Worm (Caenorhabditis elegans): ENCODE results near the gene dhps-1.

ce11 chrII:11978478-11978877 is 14.3 kb upstream of the dhps-1 start:
- TF ChIP-seq unc-62 (GFP tag; optimal IDR thresholded peaks at IDR 0.05): no peak
- no peak for TF ChIP-seq sem-2 (GFP tag; optimal IDR thresholded peaks at IDR 0.05)
- TF ChIP-seq hlh-1 (tag; optimal IDR thresholded peaks at IDR 0.05): no peak
- TF ChIP-seq snpc-4 (tag; optimal IDR thresholded peaks at IDR 0.05): no peak
- no peak for TF ChIP-seq elt-3 (tag; optimal IDR thresholded peaks at IDR 0.05)
- no peak for TF ChIP-seq nhr-12 (tag; optimal IDR thresholded peaks at IDR 0.05)
- no peak for TF ChIP-seq unc-39 (tag; optimal IDR thresholded peaks at IDR 0.05)
- no peak for TF ChIP-seq sptf-1 (tag; optimal IDR thresholded peaks at IDR 0.05)
- TF ChIP-seq mep-1 (tag; optimal IDR thresholded peaks at IDR 0.05): no peak
